Fruit fly (Drosophila melanogaster) whole organism, embryonic: ENCODE data around the gene Shc.

Source experiments
- Atf-2 ChIP-seq: fragments of 200-800 bp; sonication (Bioruptor generic); optimal IDR thresholded peaks from 2 replicates; lab custom pipeline; 2016; ENCODE audit warnings: missing biosample characterization, missing genetic modification characterization
- Bdp1 ChIP-seq: fragments of 200-800 bp; sonication (Bioruptor generic); optimal IDR thresholded peaks from 3 replicates; lab custom pipeline; 2016; ENCODE audit warnings: missing biosample characterization, missing genetic modification characterization
- CG16863 ChIP-seq: fragments of 200-800 bp; sonication (Bioruptor generic); optimal IDR thresholded peaks from 3 replicates; lab custom pipeline; 2016; ENCODE audit warnings: missing biosample characterization, missing genetic modification characterization
- CG18764 ChIP-seq: fragments of 200-800 bp; sonication (Bioruptor generic); optimal IDR thresholded peaks from 3 replicates; lab custom pipeline; 2016; ENCODE audit warnings: missing biosample characterization, missing genetic modification characterization
- CG8478 ChIP-seq: fragments of >200 bp; optimal IDR thresholded peaks from 2 replicates; lab custom pipeline; 2018
- Neu2 ChIP-seq: fragments of 200-800 bp; sonication (Bioruptor generic); optimal IDR thresholded peaks from 3 replicates; lab custom pipeline; 2016; ENCODE audit warnings: missing biosample characterization, missing genetic modification characterization, borderline replicate concordance
- Ssrp ChIP-seq: fragments of 200-800 bp; sonication (Bioruptor generic); optimal IDR thresholded peaks from 2 replicates; lab custom pipeline; 2018; ENCODE audit warnings: missing biosample characterization, mild to moderate bottlenecking, missing genetic modification characterization, moderate library complexity
- gsb ChIP-seq: fragments of 200-800 bp; sonication (Bioruptor generic); IDR thresholded peaks from 2 replicates; pipeline ENCODE4 v1.3.6; 2022; ENCODE audit warnings: missing biosample characterization, missing genetic modification characterization
- hbn ChIP-seq: fragments of 200-800 bp; sonication (Bioruptor generic); IDR thresholded peaks from 2 replicates; pipeline ENCODE4 v1.3.6; 2022; ENCODE audit warnings: missing biosample characterization, missing genetic modification characterization; ENCODE audit not compliant: partially characterized antibody
- hkb ChIP-seq, 2 experiments: fragments of 200-800 bp in 1 of 2; fragments of >200 bp in 1 of 2; sonication (Bioruptor generic) in 1 of 2; IDR thresholded peaks in 1 of 2; optimal IDR thresholded peaks in 1 of 2; 2 replicates each; pipeline versions ENCODE4 v1.3.6 to Lab custom; 2017 to 2022; ENCODE audit warnings: missing biosample characterization in 1 of 2, missing genetic modification characterization in 1 of 2
- rib ChIP-seq: fragments of 200-800 bp; sonication (Bioruptor generic); IDR thresholded peaks from 2 replicates; pipeline ENCODE4 v1.3.6; 2022; ENCODE audit warnings: missing biosample characterization, missing genetic modification characterization
- row ChIP-seq: fragments of 200-800 bp; sonication (Bioruptor generic); IDR thresholded peaks from 3 replicates; pipeline ENCODE4 v1.3.6; 2022; ENCODE audit warnings: missing biosample characterization, missing genetic modification characterization
- slp2 ChIP-seq: fragments of 200-800 bp; sonication (Bioruptor generic); optimal IDR thresholded peaks from 2 replicates; lab custom pipeline; 2016; ENCODE audit warnings: missing biosample characterization, missing genetic modification characterization

- TF ChIP-seq row (no peak), CG8478 (lab: Kevin White, UChicago) (no peak), CG18764 (no peak), Neu2 (GFP tag; lab: Kevin White, UChicago) (no peak), Atf-2 (GFP tag; lab: Kevin White, UChicago) (no peak), slp2 (GFP tag; lab: Kevin White, UChicago) (no peak), hkb (optimal IDR thresholded peaks at IDR 0.05; lab: Kevin White, UChicago) (no peak), hkb (GFP tag; IDR thresholded peaks at IDR 0.05; lab: Robert Waterston, UW) (no peak), hbn (GFP tag; lab: Robert Waterston, UW) (no peak), gsb (no peak), CG16863 (GFP tag; lab: Kevin White, UChicago) (no peak), Bdp1 (GFP tag; lab: Kevin White, UChicago) (no peak), rib (no peak), Ssrp (no peak)
These were observed 6.0 kb upstream of the Shc start for dm6 chr3L:9420819-9421130.
